Fruit fly (Drosophila melanogaster) whole organism, embryonic: ENCODE measurements around the gene CG18557.

Source experiments
- Abd-B ChIP-seq: fragments of 200-800 bp; sonication (Bioruptor generic); optimal IDR thresholded peaks from 2 replicates; lab custom pipeline; 2018; ENCODE audit warnings: missing biosample characterization, mild to moderate bottlenecking, missing genetic modification characterization, moderate library complexity
- Atf-2 ChIP-seq: fragments of 200-800 bp; sonication (Bioruptor generic); optimal IDR thresholded peaks from 2 replicates; lab custom pipeline; 2016; ENCODE audit warnings: missing biosample characterization, missing genetic modification characterization
- BEAF-32 ChIP-seq: fragments of 200-800 bp; sonication (Bioruptor generic); optimal IDR thresholded peaks from 3 replicates; lab custom pipeline; 2017; ENCODE audit warnings: missing biosample characterization, missing genetic modification characterization, mild to moderate bottlenecking, moderate library complexity, missing genetic modification reagents
- CG11695 ChIP-seq: fragments of 200-800 bp; sonication (Bioruptor generic); IDR thresholded peaks from 3 replicates; pipeline ENCODE4 v1.3.6; 2022; ENCODE audit warnings: missing biosample characterization, missing genetic modification characterization
- CG1233 ChIP-seq: fragments of 200-800 bp; sonication (Bioruptor generic); optimal IDR thresholded peaks from 4 replicates; lab custom pipeline; 2018; ENCODE audit warnings: missing biosample characterization, mild to moderate bottlenecking, missing genetic modification characterization
- CG12659 ChIP-seq: fragments of 200-800 bp; sonication (Bioruptor generic); optimal IDR thresholded peaks from 3 replicates; lab custom pipeline; 2017; ENCODE audit warnings: mild to moderate bottlenecking, missing biosample characterization, missing genetic modification reagents, missing genetic modification characterization
- CG12744 ChIP-seq: fragments of 200-800 bp; sonication (Bioruptor generic); optimal IDR thresholded peaks from 2 replicates; lab custom pipeline; 2016; ENCODE audit warnings: missing biosample characterization, missing genetic modification characterization
- CG13775 ChIP-seq: fragments of 200-800 bp; sonication (Bioruptor generic); optimal IDR thresholded peaks from 3 replicates; lab custom pipeline; 2017; ENCODE audit warnings: missing biosample characterization, mild to moderate bottlenecking, missing genetic modification characterization
- CG14014 ChIP-seq: fragments of 200-800 bp; sonication (Bioruptor generic); IDR thresholded peaks from 2 replicates; pipeline ENCODE4 v1.3.6; 2022; ENCODE audit warnings: missing biosample characterization, missing genetic modification characterization
- CG14441 ChIP-seq: fragments of 200-800 bp; sonication (Bioruptor generic); IDR thresholded peaks from 2 replicates; pipeline ENCODE4 v1.3.6; 2022; ENCODE audit warnings: missing biosample characterization, missing genetic modification characterization
- CG1529 ChIP-seq: fragments of 200-800 bp; sonication (Bioruptor generic); optimal IDR thresholded peaks from 3 replicates; lab custom pipeline; 2018; ENCODE audit warnings: missing biosample characterization, missing genetic modification characterization
- CG15479 ChIP-seq: fragments of 200-800 bp; sonication (Bioruptor generic); optimal IDR thresholded peaks from 3 replicates; lab custom pipeline; 2019; ENCODE audit warnings: missing biosample characterization, mild to moderate bottlenecking, missing genetic modification characterization, moderate library complexity
- CG16813 ChIP-seq: fragments of 200-800 bp; sonication (Bioruptor generic); IDR thresholded peaks from 3 replicates; pipeline ENCODE4 v1.3.6; 2022; ENCODE audit warnings: missing biosample characterization, missing genetic modification characterization; ENCODE audit not compliant: partially characterized antibody
- CG17359 ChIP-seq: fragments of 200-800 bp; sonication (Bioruptor generic); optimal IDR thresholded peaks from 3 replicates; lab custom pipeline; 2018; ENCODE audit warnings: missing biosample characterization, mild to moderate bottlenecking, missing genetic modification characterization, moderate library complexity
- CG1792 ChIP-seq: fragments of 200-800 bp; sonication (Bioruptor generic); optimal IDR thresholded peaks from 2 replicates; lab custom pipeline; 2016; ENCODE audit warnings: missing biosample characterization, missing genetic modification characterization
- CG18764 ChIP-seq: fragments of 200-800 bp; sonication (Bioruptor generic); optimal IDR thresholded peaks from 3 replicates; lab custom pipeline; 2016; ENCODE audit warnings: missing biosample characterization, missing genetic modification characterization
- CG2116 ChIP-seq: fragments of 200-800 bp; sonication (Bioruptor generic); optimal IDR thresholded peaks from 3 replicates; lab custom pipeline; 2018; ENCODE audit warnings: missing biosample characterization, mild to moderate bottlenecking, missing genetic modification characterization
- CG31224 ChIP-seq: fragments of 200-800 bp; sonication (Bioruptor generic); IDR thresholded peaks from 2 replicates; pipeline ENCODE4 v1.3.6; 2022; ENCODE audit warnings: missing biosample characterization, missing genetic modification characterization
- CG6254 ChIP-seq: fragments of 200-800 bp; sonication (Bioruptor generic); optimal IDR thresholded peaks from 3 replicates; lab custom pipeline; 2017; ENCODE audit warnings: mild to moderate bottlenecking, missing biosample characterization, missing genetic modification reagents, missing genetic modification characterization
- CG6854 ChIP-seq: fragments of 200-800 bp; sonication (Bioruptor generic); optimal IDR thresholded peaks from 3 replicates; lab custom pipeline; 2017; ENCODE audit warnings: missing biosample characterization, mild to moderate bottlenecking, missing genetic modification characterization
- CG7357 ChIP-seq: fragments of 200-800 bp; sonication (Bioruptor generic); IDR thresholded peaks from 3 replicates; pipeline ENCODE4 v1.3.6; 2022; ENCODE audit warnings: missing biosample characterization, missing genetic modification characterization
- CG7786 ChIP-seq: fragments of 200-800 bp; sonication (Bioruptor generic); optimal IDR thresholded peaks from 2 replicates; lab custom pipeline; 2016; ENCODE audit warnings: missing biosample characterization, missing genetic modification characterization
- Dip3 ChIP-seq: fragments of 200-800 bp; sonication (Bioruptor generic); optimal IDR thresholded peaks from 3 replicates; lab custom pipeline; 2016; ENCODE audit warnings: missing biosample characterization, missing genetic modification characterization
- E2f2 ChIP-seq: fragments of 200-800 bp; sonication (Bioruptor generic); IDR thresholded peaks from 2 replicates; pipeline ENCODE4 v1.3.6; 2022; ENCODE audit warnings: missing biosample characterization, missing genetic modification characterization
- Fer2 ChIP-seq: fragments of 200-800 bp; sonication (Bioruptor generic); optimal IDR thresholded peaks from 2 replicates; lab custom pipeline; 2018; ENCODE audit warnings: missing biosample characterization, mild to moderate bottlenecking, missing genetic modification characterization, moderate library complexity
- Fer3 ChIP-seq: fragments of 200-800 bp; sonication (Bioruptor generic); optimal IDR thresholded peaks from 2 replicates; lab custom pipeline; 2018; ENCODE audit warnings: missing biosample characterization, mild to moderate bottlenecking, missing genetic modification characterization, moderate library complexity
- Hmx ChIP-seq: fragments of 200-800 bp; sonication (Bioruptor generic); optimal IDR thresholded peaks from 2 replicates; lab custom pipeline; 2016; ENCODE audit warnings: missing biosample characterization, missing genetic modification characterization
- Lhr ChIP-seq: fragments of 200-800 bp; sonication (Bioruptor generic); optimal IDR thresholded peaks from 3 replicates; lab custom pipeline; 2017; ENCODE audit warnings: mild to moderate bottlenecking, missing biosample characterization, missing genetic modification reagents, missing genetic modification characterization
- Myb ChIP-seq: fragments of 200-800 bp; sonication (Bioruptor generic); optimal IDR thresholded peaks from 2 replicates; lab custom pipeline; 2016; ENCODE audit warnings: missing biosample characterization, missing genetic modification characterization
- NC2α ChIP-seq: fragments of 200-800 bp; sonication (Bioruptor generic); optimal IDR thresholded peaks from 2 replicates; lab custom pipeline; 2016; ENCODE audit warnings: missing biosample characterization, missing genetic modification characterization
- NK7.1 ChIP-seq: fragments of 200-800 bp; sonication (Bioruptor generic); optimal IDR thresholded peaks from 3 replicates; lab custom pipeline; 2016; ENCODE audit warnings: missing biosample characterization, missing genetic modification characterization
- Pdp1 ChIP-seq, 2 experiments: fragments of 200-800 bp; sonication (Bioruptor generic); optimal IDR thresholded peaks; 3 replicates each; lab custom pipeline; 2016; ENCODE audit warnings: missing biosample characterization in 2 of 2, missing genetic modification characterization in 2 of 2, mild to moderate bottlenecking in 1 of 2, moderate library complexity in 1 of 2
- Ravus ChIP-seq: fragments of 200-800 bp; sonication (Bioruptor generic); IDR thresholded peaks from 2 replicates; pipeline ENCODE4 v1.3.6; 2022; ENCODE audit warnings: missing biosample characterization, missing genetic modification characterization
- Sox102F ChIP-seq: fragments of 200-800 bp; sonication (Bioruptor generic); optimal IDR thresholded peaks from 2 replicates; lab custom pipeline; 2018; ENCODE audit warnings: missing biosample characterization, mild to moderate bottlenecking, missing genetic modification characterization, moderate library complexity
- Spps ChIP-seq: fragments of 200-800 bp; sonication (Bioruptor generic); optimal IDR thresholded peaks from 2 replicates; lab custom pipeline; 2018; ENCODE audit warnings: missing biosample characterization, mild to moderate bottlenecking, missing genetic modification characterization
- ac ChIP-seq: fragments of 200-800 bp; sonication (Bioruptor generic); optimal IDR thresholded peaks from 3 replicates; lab custom pipeline; 2017; ENCODE audit warnings: missing biosample characterization, mild to moderate bottlenecking, missing genetic modification characterization
- amos ChIP-seq: fragments of 200-800 bp; sonication (Bioruptor generic); IDR thresholded peaks from 2 replicates; pipeline ENCODE4 v1.3.6; 2022; ENCODE audit warnings: missing biosample characterization, missing genetic modification characterization; ENCODE audit not compliant: partially characterized antibody
- chinmo ChIP-seq: fragments of 200-800 bp; sonication (Bioruptor generic); IDR thresholded peaks from 4 replicates; pipeline ENCODE4 v1.3.6; 2022; ENCODE audit warnings: missing biosample characterization, missing genetic modification characterization; ENCODE audit not compliant: partially characterized antibody
- dysf ChIP-seq: fragments of 200-800 bp; sonication (Bioruptor generic); IDR thresholded peaks from 3 replicates; pipeline ENCODE4 v1.3.6; 2022; ENCODE audit warnings: missing biosample characterization, missing genetic modification characterization
- emc ChIP-seq: fragments of 200-800 bp; sonication (Bioruptor generic); optimal IDR thresholded peaks from 2 replicates; lab custom pipeline; 2016; ENCODE audit warnings: missing biosample characterization, missing genetic modification characterization
- inv ChIP-seq: fragments of 200-800 bp; sonication (Bioruptor generic); IDR thresholded peaks from 2 replicates; pipeline ENCODE4 v1.3.6; 2022; ENCODE audit warnings: missing biosample characterization, missing genetic modification characterization; ENCODE audit not compliant: partially characterized antibody
- lilli ChIP-seq: fragments of 200-800 bp; sonication (Bioruptor generic); optimal IDR thresholded peaks from 3 replicates; lab custom pipeline; 2016; ENCODE audit warnings: missing biosample characterization, missing genetic modification characterization
- lov ChIP-seq, 2 experiments: fragments of 200-800 bp in 1 of 2; fragments of >200 bp in 1 of 2; sonication (Bioruptor generic) in 1 of 2; IDR thresholded peaks in 1 of 2; optimal IDR thresholded peaks in 1 of 2; 2 replicates in 1 of 2; 3 replicates in 1 of 2; pipeline versions ENCODE4 v1.3.6 to Lab custom; 2017 to 2022; ENCODE audit warnings: missing biosample characterization in 1 of 2, missing genetic modification characterization in 1 of 2
- mam ChIP-seq: fragments of 200-800 bp; sonication (Bioruptor generic); optimal IDR thresholded peaks from 3 replicates; lab custom pipeline; 2016; ENCODE audit warnings: missing biosample characterization, missing genetic modification characterization
- odd ChIP-seq: fragments of 200-800 bp; sonication (Bioruptor generic); optimal IDR thresholded peaks from 2 replicates; lab custom pipeline; 2017; ENCODE audit warnings: missing biosample characterization, mild to moderate bottlenecking, missing genetic modification characterization
- pita ChIP-seq: fragments of 200-800 bp; sonication (Bioruptor generic); optimal IDR thresholded peaks from 2 replicates; lab custom pipeline; 2017; ENCODE audit warnings: missing biosample characterization, mild to moderate bottlenecking, missing genetic modification characterization
- rib ChIP-seq: fragments of 200-800 bp; sonication (Bioruptor generic); IDR thresholded peaks from 2 replicates; pipeline ENCODE4 v1.3.6; 2022; ENCODE audit warnings: missing biosample characterization, missing genetic modification characterization
- sens ChIP-seq: fragments of 200-800 bp; sonication (Bioruptor generic); peaks from one replicate; lab custom pipeline; 2016; ENCODE audit warnings: missing biosample characterization, missing genetic modification characterization
- trh ChIP-seq: fragments of 200-800 bp; sonication (Bioruptor generic); optimal IDR thresholded peaks from 2 replicates; lab custom pipeline; 2016; ENCODE audit warnings: missing biosample characterization, missing genetic modification characterization
- zfh1 ChIP-seq: fragments of 200-800 bp; sonication (Bioruptor generic); IDR thresholded peaks from 3 replicates; pipeline ENCODE4 v1.3.6; 2022; ENCODE audit warnings: missing biosample characterization, missing genetic modification characterization

The CG18557 gene

DNA sequence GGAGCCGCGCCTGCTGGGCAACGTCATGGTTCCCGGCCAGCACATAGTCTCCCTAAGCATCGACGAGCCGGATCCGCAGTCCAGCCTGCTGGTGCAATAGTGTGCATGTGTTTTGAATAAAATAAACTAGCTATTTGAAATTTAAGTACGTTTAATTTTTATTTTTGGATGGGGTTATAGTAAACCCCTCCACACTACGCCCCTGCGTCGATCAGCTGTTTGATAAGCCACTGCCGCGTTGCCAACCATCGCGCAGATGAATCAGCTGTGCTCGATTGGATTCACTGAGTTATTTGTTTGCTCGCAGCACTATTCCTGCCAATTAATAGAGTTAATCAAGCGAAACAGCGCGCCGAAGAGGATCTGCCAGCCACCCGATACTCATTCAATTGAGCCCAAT lies 33.3 kb upstream of the CG18557 start, which contains the start of gene RabGGTb (continued):
- TF ChIP-seq lov (optimal IDR thresholded peaks at IDR 0.05; lab: Kevin White, UChicago) (no peak), lov (GFP tag; IDR thresholded peaks at IDR 0.05; lab: Robert Waterston, UW) (0 out of 3 replicates have a peak, but pooled peaks have one; percentile 25), CG16813 (0 out of 3 replicates have a peak, but pooled peaks have one; percentile 17), CG6254 (GFP tag; lab: Kevin White, UChicago) (no peak), CG1233 (no peak), CG14014 (GFP tag; lab: Robert Waterston, UW) (peak; percentile 77), Dip3 (GFP tag; lab: Kevin White, UChicago) (peak; percentile 39), NK7.1 (GFP tag; lab: Kevin White, UChicago) (no peak), CG13775 (GFP tag; lab: Kevin White, UChicago) (peak; percentile 29), CG6854 (GFP tag; lab: Kevin White, UChicago) (peak; percentile 31), CG7357 (GFP tag; lab: Robert Waterston, UW) (no peak), lilli (GFP tag; lab: Kevin White, UChicago) (peak; percentile 95), Atf-2 (GFP tag; lab: Kevin White, UChicago) (peak; percentile 51), rib (GFP tag; lab: Robert Waterston, UW) (0 out of 2 replicates have a peak, but pooled peaks have one; percentile 54), Myb (peak; percentile 47), Hmx (peak; percentile 13), Sox102F (GFP tag; lab: Kevin White, UChicago) (peak; percentile 34), CG18764 (GFP tag; lab: Kevin White, UChicago) (no peak), Fer3 (peak; percentile 26), sens (GFP tag; lab: Kevin White, UChicago) (peak; percentile 88), Ravus (GFP tag; lab: Robert Waterston, UW) (peak; percentile 10), amos (GFP tag; lab: Robert Waterston, UW) (no peak; the same call in 1 of the 2 replicates), pita (GFP tag; lab: Kevin White, UChicago) (no peak), CG14441 (GFP tag; lab: Robert Waterston, UW) (peak; percentile 79), CG7786 (GFP tag; lab: Kevin White, UChicago) (peak; percentile 57), BEAF-32 (GFP tag; lab: Kevin White, UChicago) (peak; percentile 2), NC2α (peak; percentile 20), zfh1 (GFP tag; lab: Robert Waterston, UW) (peak; percentile 82; the same call in 2 of the 3 replicates), CG11695 (GFP tag; lab: Robert Waterston, UW) (peak; percentile 64; the same call in 2 of the 3 replicates), inv (GFP tag; lab: Robert Waterston, UW) (no peak), Pdp1 (GFP tag; optimal IDR thresholded peaks at IDR 0.05; lab: Kevin White, UChicago) (peak; percentile 50 to 59), chinmo (GFP tag; lab: Robert Waterston, UW) (no peak), Lhr (no peak), dysf (GFP tag; lab: Robert Waterston, UW) (peak; percentile 80), CG12744 (GFP tag; lab: Kevin White, UChicago) (no peak), Abd-B (no peak), odd (GFP tag; lab: Kevin White, UChicago) (peak; percentile 5), E2f2 (GFP tag; lab: Robert Waterston, UW) (peak; percentile 14; the same call in 1 of the 2 replicates), mam (peak; percentile 74), CG1529 (GFP tag; lab: Kevin White, UChicago) (peak; percentile 20), CG2116 (GFP tag; lab: Kevin White, UChicago) (peak; percentile 25), trh (GFP tag; lab: Kevin White, UChicago) (no peak), emc (GFP tag; lab: Kevin White, UChicago) (no peak), CG15479 (GFP tag; lab: Kevin White, UChicago) (no peak), CG12659 (GFP tag; lab: Kevin White, UChicago) (peak; percentile 46), CG31224 (GFP tag; lab: Robert Waterston, UW) (peak; percentile 55; the same call in 1 of the 2 replicates), ac (GFP tag; lab: Kevin White, UChicago) (no peak), Spps (tag; lab: Kevin White, UChicago) (no peak), Fer2 (tag; lab: Kevin White, UChicago) (no peak), CG17359 (tag; lab: Kevin White, UChicago) (peak; percentile 33), CG1792 (peak; percentile 48)
